Worm (Caenorhabditis elegans): ENCODE results near the gene clec-180.

clec-180 gene

DNA sequence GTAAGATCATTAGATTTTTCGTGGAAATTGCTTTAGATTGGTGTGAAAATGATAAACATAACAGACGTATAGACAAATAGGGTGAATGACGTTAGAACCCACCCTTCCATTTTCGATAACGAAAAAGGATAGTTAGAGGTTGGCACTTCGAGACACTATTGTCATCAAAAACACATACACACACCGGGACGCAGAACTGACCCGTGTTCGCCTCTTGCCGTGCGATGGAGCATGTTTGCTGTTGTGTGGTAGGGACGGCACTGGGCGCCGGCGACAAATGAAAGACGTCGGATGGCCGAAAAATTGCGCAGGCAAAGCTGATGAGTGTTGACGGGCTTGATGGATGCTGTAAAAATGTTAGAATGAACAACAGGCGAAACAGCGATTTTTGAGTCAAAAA, 18.8 kb upstream of the clec-180 start (continued):
- TF ChIP-seq hif-1 (tag; optimal IDR thresholded peaks at IDR 0.05) (peak in 1 of 2 experiments; percentile 8), fos-1 (tag; optimal IDR thresholded peaks at IDR 0.05) (no peak), vab-7 (GFP tag; IDR thresholded peaks at IDR 0.05) (0 out of 2 replicates have a peak, but pooled peaks have one; percentile 23), nhr-42 (GFP tag; IDR thresholded peaks at IDR 0.05) (peak; percentile 58; the same call in 1 of the 2 replicates), daf-8 (GFP tag; IDR thresholded peaks at IDR 0.05) (no peak)

DNA sequence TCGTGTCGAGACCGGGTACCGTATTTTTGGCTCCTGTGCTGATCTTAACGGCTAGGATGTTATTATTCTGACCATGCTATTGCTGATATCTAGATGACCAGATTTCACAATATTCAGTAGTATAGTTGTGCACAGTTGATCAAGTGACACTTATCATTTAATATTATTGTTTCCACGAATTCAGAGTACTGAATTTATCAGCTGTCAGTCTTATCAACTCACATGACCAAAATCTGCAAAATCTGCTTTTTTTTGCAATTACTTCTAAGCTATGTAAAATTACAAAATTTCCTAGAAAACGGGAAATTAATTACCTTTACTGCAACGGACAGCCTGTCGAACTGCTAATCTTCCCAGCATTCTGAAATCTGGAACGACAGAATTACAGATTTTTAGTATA, 18.2 kb upstream of the clec-180 start, which contains the start of gene pam-1:
TSS of gene pam-1 (minus strand) at position 368 of the 400 bp plus-strand sequence.
- TF ChIP-seq php-3 (GFP tag; IDR thresholded peaks at IDR 0.05) (0 out of 2 replicates have a peak, but pooled peaks have one; percentile 29), dmd-6 (GFP tag; IDR thresholded peaks at IDR 0.05) (peak; percentile 25; the same call in 1 of the 2 replicates), fos-1 (tag; optimal IDR thresholded peaks at IDR 0.05) (no peak), dve-1 (tag; optimal IDR thresholded peaks at IDR 0.05; ENCODE audit: insufficient read depth) (peak; percentile 43), hlh-11 (tag; optimal IDR thresholded peaks at IDR 0.05) (peak; percentile 3), zip-11 (GFP tag; IDR thresholded peaks at IDR 0.05) (no peak), daf-16 (GFP tag; optimal IDR thresholded peaks at IDR 0.05) (no peak), daf-16 (tag; optimal IDR thresholded peaks at IDR 0.05) (peak; percentile 64), F49E8.2 (tag; optimal IDR thresholded peaks at IDR 0.05; ENCODE audit: borderline replicate concordance) (peak; percentile 49)

DNA sequence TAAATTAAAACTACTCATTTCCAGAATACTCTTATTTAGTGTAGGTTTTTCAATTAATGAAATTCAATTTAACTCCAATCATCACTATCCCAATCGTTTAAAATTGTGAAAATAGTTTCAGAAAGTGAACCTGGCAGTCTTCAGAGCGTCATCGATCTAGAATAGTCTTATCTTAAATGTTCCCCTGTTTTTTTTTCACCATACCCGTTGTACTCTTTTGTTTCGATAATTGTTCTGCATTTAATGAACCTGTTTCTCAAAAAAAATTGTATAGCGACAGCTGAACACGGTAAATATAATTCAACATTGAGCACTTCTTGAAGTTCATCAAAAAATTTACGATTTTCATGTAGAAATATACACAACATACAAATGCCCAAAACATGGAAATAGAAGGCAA, 17.4 kb upstream of the clec-180 start:
- TF ChIP-seq daf-16 (GFP tag; optimal IDR thresholded peaks at IDR 0.05), result no peak
- peak; percentile 30 for TF ChIP-seq daf-16 (tag; optimal IDR thresholded peaks at IDR 0.05)
- no peak for TF ChIP-seq ztf-7 (tag; optimal IDR thresholded peaks at IDR 0.05)
- no peak for TF ChIP-seq T26A8.4 (GFP tag; IDR thresholded peaks at IDR 0.05)
- no peak for TF ChIP-seq nhr-48 (tag; optimal IDR thresholded peaks at IDR 0.05)
- no peak for TF ChIP-seq lin-1 (GFP tag; IDR thresholded peaks at IDR 0.05)
- no peak for TF ChIP-seq ZK546.5 (tag; optimal IDR thresholded peaks at IDR 0.05)
- no peak for TF ChIP-seq lin-39 (tag; optimal IDR thresholded peaks at IDR 0.05)
- no peak for TF ChIP-seq unc-130 (GFP tag; optimal IDR thresholded peaks at IDR 0.05)
- TF ChIP-seq nhr-42 (GFP tag; IDR thresholded peaks at IDR 0.05), result no peak
- TF ChIP-seq T20F7.1 (GFP tag; optimal IDR thresholded peaks at IDR 0.05), result peak; percentile 30
- no peak for TF ChIP-seq ceh-28 (tag; optimal IDR thresholded peaks at IDR 0.05)
- no peak for TF ChIP-seq hmg-1.1 (GFP tag; IDR thresholded peaks at IDR 0.05)
- TF ChIP-seq R02D3.7 (tag; optimal IDR thresholded peaks at IDR 0.05), result no peak
- no peak for TF ChIP-seq F49E8.2 (tag; optimal IDR thresholded peaks at IDR 0.05; ENCODE audit: borderline replicate concordance)
- TF ChIP-seq aha-1 (tag), result peak; percentile 83
- no peak for TF ChIP-seq lsy-2 (tag; optimal IDR thresholded peaks at IDR 0.05)
- TF ChIP-seq D1046.2 (GFP tag; IDR thresholded peaks at IDR 0.05), result no peak
- no peak for TF ChIP-seq Y48G9A.11 (GFP tag; IDR thresholded peaks at IDR 0.05)
- no peak for TF ChIP-seq hlh-30 (tag; optimal IDR thresholded peaks at IDR 0.05; ENCODE audit: insufficient read depth)
- TF ChIP-seq zfp-2 (tag; optimal IDR thresholded peaks at IDR 0.05), result no peak
- TF ChIP-seq lin-38 (GFP tag; IDR thresholded peaks at IDR 0.05), result peak; percentile 41
- no peak for TF ChIP-seq rbr-2 (tag; optimal IDR thresholded peaks at IDR 0.05)
- TF ChIP-seq zfp-3 (GFP tag; conservative IDR thresholded peaks at IDR 0.05), result 0 out of 2 replicates have a peak, but pooled peaks have one; percentile 24
- TF ChIP-seq ces-1 (GFP tag; optimal IDR thresholded peaks at IDR 0.05), result no peak
- TF ChIP-seq lir-3 (tag; optimal IDR thresholded peaks at IDR 0.05), result no peak
- no peak for TF ChIP-seq Y105C5A.15 (GFP tag; IDR thresholded peaks at IDR 0.05)
- no peak for TF ChIP-seq jun-1 (tag; optimal IDR thresholded peaks at IDR 0.05)

- no peak for TF ChIP-seq egl-27 (tag; optimal IDR thresholded peaks at IDR 0.05)
- TF ChIP-seq dpl-1 (GFP tag; optimal IDR thresholded peaks at IDR 0.05), result no peak
- no peak for TF ChIP-seq pha-4 (GFP tag; IDR thresholded peaks at IDR 0.05)
- TF ChIP-seq pha-4 (tag; optimal IDR thresholded peaks at IDR 0.05), result no peak
- no peak for TF ChIP-seq mxl-3 (GFP tag; optimal IDR thresholded peaks at IDR 0.05)
- TF ChIP-seq aha-1 (tag), result peak; percentile 70
- TF ChIP-seq unc-62 (GFP tag; optimal IDR thresholded peaks at IDR 0.05 in 1 of 2), result peak in 1 of 2 experiments; percentile 74
- TF ChIP-seq unc-62 (tag; optimal IDR thresholded peaks at IDR 0.05), result no peak
- TF ChIP-seq zag-1 (tag; optimal IDR thresholded peaks at IDR 0.05), result no peak
These were observed 16.6 kb upstream of the clec-180 start for ce11 chrIV:7552100-7552499.

Measured in whole organism, L4 larva.